Worm (Caenorhabditis elegans) whole organism, mixed stage, embryonic: ENCODE results near the gene rps-23.

ENCODE experiments used
- cnd-1 ChIP-seq: fragments of 200-800 bp; sonication (Bioruptor generic); optimal IDR thresholded peaks from 2 replicates; lab custom pipeline; 2018; ENCODE audit warnings: mild to moderate bottlenecking, missing genetic modification characterization, missing compliant biosample characterization
- elt-3 ChIP-seq: fragments of 150-350 bp; optimal IDR thresholded peaks from 2 replicates; lab custom pipeline; 2014; ENCODE audit warnings: missing biosample characterization, missing genetic modification characterization
- lsy-2 ChIP-seq: fragments of 150-350 bp; optimal IDR thresholded peaks from 2 replicates; lab custom pipeline; 2014; ENCODE audit warnings: missing biosample characterization, missing genetic modification characterization
- mab-5 ChIP-seq: fragments of 150-350 bp; optimal IDR thresholded peaks from 2 replicates; lab custom pipeline; 2014; ENCODE audit warnings: missing biosample characterization, missing genetic modification characterization
- nhr-12 ChIP-seq: fragments of 150-350 bp; optimal IDR thresholded peaks from 2 replicates; lab custom pipeline; 2014; ENCODE audit warnings: missing biosample characterization, missing genetic modification characterization
- nhr-2 ChIP-seq: fragments of 150-350 bp; optimal IDR thresholded peaks from 2 replicates; lab custom pipeline; 2014; ENCODE audit warnings: missing biosample characterization, missing genetic modification characterization
- nhr-237 ChIP-seq: fragments of 150-350 bp; optimal IDR thresholded peaks from 2 replicates; lab custom pipeline; 2014; ENCODE audit warnings: missing biosample characterization, missing genetic modification characterization
- nhr-28 ChIP-seq: fragments of 150-350 bp; optimal IDR thresholded peaks from 2 replicates; lab custom pipeline; 2014; ENCODE audit warnings: missing biosample characterization, missing genetic modification characterization
- nhr-76 ChIP-seq: sonication (generic microtip); optimal IDR thresholded peaks from 2 replicates; lab custom pipeline; 2017; ENCODE audit warnings: missing biosample characterization, missing genetic modification characterization
- pha-4 ChIP-seq: fragments of 150-350 bp; optimal IDR thresholded peaks from 2 replicates; lab custom pipeline; 2018; ENCODE audit warnings: missing biosample characterization, missing genetic modification reagents, missing genetic modification characterization
- snpc-4 ChIP-seq: fragments of 150-350 bp; optimal IDR thresholded peaks from 2 replicates; lab custom pipeline; 2014; ENCODE audit warnings: missing biosample characterization, missing genetic modification characterization
- tbx-8 ChIP-seq: fragments of 200-800 bp; sonication (Bioruptor generic); optimal IDR thresholded peaks from 2 replicates; lab custom pipeline; 2018; ENCODE audit warnings: mild to moderate bottlenecking, missing genetic modification characterization, moderate library complexity, missing compliant biosample characterization
- unc-39 ChIP-seq: fragments of 150-350 bp; optimal IDR thresholded peaks from 2 replicates; lab custom pipeline; 2014; ENCODE audit warnings: missing biosample characterization, missing genetic modification characterization
- ztf-11 ChIP-seq: fragments of 150-350 bp; optimal IDR thresholded peaks from 2 replicates; lab custom pipeline; 2014; ENCODE audit warnings: missing biosample characterization, missing genetic modification characterization

ce11 chrIV:12398437-12398836 lies 7.6 kb upstream of the rps-23 start, which contains the start of gene acs-20:
- TF ChIP-seq nhr-237 (no peak), nhr-2 (tag; lab: Kevin White, UChicago) (no peak), nhr-28 (tag; lab: Kevin White, UChicago) (no peak), unc-39 (tag; lab: Kevin White, UChicago) (no peak), mab-5 (tag; lab: Kevin White, UChicago) (no peak), pha-4 (no peak), nhr-76 (no peak), ztf-11 (tag; lab: Kevin White, UChicago) (no peak), elt-3 (tag; lab: Kevin White, UChicago) (no peak), nhr-12 (no peak), cnd-1 (no peak), lsy-2 (tag; lab: Kevin White, UChicago) (no peak), snpc-4 (tag; lab: Kevin White, UChicago) (no peak), tbx-8 (GFP tag; lab: Kevin White, UChicago) (no peak)
